Fruit fly (Drosophila melanogaster) whole organism, larva: ENCODE results near the gene Cad87A.
"Not testable (repeated sequence)": the region's sequence is repeated elsewhere in the genome, so short reads cannot be mapped to it uniquely, and the experiment has no call there.

Experiments
- noc ChIP-seq: fragments of 200-800 bp; sonication (Bioruptor generic); optimal IDR thresholded peaks from 3 replicates; lab custom pipeline; 2019; ENCODE audit warnings: missing biosample characterization, mild to moderate bottlenecking, missing genetic modification characterization, moderate library complexity

Cad87A gene

DNA sequence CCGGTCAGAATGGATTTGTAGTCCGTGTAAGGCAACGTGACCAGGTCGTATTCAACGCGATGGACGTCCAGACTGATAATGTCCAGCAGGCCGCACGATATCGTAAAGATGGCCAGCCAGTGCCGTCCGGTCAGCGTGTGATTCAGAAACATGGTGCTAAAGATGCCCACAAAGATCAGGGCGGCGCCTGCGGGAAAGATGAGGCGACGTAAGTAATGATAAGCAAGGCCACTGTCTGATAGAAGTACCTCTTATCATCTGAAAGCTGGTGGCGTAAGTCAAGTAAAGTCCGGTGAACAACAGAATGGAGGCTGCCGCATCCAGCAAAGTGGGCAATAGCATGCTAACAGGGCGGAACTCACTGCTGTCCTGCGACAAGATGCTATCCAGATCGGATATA lies 24.9 kb upstream of the Cad87A start:
- no peak for TF ChIP-seq noc (tag; lab: Kevin White, UChicago)

DNA sequence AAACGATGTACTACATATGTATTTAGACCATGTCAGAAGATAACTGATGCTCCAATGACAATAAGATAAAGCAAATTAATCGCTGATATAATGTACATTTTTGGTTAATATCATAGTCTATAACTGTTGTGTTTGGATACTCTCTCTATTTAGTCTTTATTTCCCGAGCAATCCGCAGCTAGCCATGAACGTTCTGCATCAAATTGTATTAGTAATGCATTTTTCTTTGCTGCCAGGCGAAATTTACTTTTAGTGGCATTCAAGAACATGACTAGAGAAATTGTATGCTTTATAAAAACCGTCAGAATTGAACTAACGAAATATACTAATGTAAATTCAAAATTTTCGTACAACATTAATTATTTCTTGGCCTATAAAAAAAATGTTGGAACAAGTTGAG lies 22.5 kb upstream of the Cad87A start, which contains the start of gene GC2:
TSS of gene GC2 (plus strand) at position 301 of the 400 bp plus-strand sequence.
- TF ChIP-seq noc (tag; lab: Kevin White, UChicago): no peak

DNA sequence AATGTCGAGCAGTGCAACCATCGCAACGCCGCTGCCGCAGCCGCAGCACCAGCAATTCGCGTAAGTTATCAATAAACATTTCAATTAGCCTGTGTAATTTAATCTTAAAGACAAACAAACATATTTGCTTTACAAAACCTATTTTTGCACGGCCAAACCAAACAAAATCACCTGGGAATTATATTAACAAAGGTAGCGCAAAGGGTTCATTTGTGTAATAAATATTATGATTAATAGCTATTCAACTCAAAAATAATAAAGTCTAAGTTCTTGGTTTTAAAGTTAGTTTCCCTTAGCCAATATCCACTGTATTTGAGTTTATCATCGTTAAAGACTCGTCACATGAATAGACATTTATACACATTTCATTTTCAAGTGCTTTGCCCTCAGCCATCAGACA lies 20.3 kb upstream of the Cad87A start:
- peak; percentile 35 for TF ChIP-seq noc (tag; lab: Kevin White, UChicago)

DNA sequence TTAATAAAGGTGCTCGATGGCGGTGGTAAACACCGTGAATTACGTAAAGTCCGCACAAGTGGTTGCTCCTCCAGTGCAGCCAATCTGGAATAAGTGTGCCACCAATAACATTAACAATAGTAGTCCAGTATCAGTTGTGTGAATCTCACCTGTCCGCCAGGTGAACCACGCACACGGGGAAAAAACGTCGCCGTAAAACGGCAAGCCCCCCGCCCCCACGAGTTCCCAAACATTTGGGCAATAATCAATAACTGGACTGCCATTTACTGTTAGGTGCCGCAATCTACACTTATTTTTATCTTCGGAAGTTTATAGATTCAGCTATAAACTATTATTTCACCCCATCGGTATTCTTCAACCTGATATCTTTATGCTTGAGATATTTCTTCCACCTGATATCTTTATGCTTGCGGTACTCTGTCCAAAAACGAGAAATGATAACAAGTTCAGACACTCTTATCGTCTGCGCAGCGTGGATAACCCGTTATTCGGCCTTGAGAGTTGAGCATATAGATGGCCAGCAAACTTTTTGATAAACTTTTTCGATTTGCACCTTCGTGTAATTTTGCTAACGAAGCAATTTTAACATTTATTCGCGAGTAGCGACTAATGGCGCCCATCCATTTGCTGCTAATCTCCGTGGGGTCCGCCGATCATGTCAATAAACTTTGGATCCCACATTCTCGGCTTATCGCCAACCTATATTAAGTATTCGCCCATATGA lies 19.3 kb upstream of the Cad87A start:
- peak; percentile 15 for TF ChIP-seq noc (tag; lab: Kevin White, UChicago)

DNA sequence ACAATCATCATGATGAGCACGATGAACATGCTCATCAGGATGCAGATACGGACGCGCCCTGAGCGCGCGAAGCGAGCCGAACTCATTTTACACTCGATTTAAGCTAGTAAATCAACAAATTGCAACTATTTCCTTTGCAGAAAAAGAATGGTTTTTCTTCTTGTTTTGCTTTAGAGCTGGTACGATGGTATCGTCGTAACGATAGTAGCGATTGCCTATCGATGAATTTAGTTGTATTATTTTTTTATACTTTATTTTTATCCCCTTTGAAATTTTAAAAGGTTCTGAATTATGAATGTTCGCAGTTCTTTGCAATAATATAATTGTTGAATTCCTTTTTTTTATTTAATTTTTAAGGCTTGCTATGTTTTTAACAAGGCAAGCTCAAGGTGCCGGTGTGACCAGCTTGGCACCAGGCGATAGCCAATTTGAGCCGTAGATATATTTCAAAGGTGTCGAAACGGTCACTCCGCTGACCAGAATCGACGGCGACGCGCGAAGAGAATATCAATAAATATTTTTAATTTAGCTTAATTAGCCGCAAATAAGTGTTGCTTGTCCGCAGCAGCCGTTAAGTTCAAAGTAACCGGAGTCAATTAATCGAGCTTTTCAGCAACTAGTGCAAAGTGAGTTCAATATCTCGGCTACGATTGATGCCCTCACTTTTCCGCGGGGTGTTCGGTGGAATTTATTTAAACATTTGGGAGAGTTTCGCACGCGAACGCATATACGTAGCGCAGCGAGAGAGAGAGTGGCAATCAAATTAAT lies 18.5 kb upstream of the Cad87A start, which contains the start of the genes CG12213 and GC1:
TSS of gene CG12213 (minus strand) at position 430 of the 768 bp plus-strand sequence.
TSS of gene GC1 (plus strand) at position 447 of the 768 bp plus-strand sequence.
- no peak for TF ChIP-seq noc (tag; lab: Kevin White, UChicago)

DNA sequence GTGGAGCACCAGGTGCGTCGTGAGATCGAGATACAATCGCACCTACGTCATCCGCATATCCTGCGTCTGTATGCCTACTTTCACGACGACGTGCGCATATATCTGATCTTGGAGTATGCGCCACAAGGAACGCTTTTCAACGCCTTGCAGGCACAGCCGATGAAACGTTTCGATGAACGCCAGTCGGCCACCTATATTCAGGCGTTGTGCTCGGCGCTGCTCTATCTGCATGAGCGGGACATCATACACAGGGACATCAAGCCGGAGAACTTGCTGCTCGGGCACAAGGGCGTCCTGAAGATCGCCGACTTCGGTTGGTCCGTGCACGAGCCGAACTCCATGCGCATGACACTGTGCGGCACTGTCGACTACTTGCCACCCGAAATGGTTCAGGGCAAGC lies 15.1 kb upstream of the Cad87A start:
- no peak for TF ChIP-seq noc (tag; lab: Kevin White, UChicago)

DNA sequence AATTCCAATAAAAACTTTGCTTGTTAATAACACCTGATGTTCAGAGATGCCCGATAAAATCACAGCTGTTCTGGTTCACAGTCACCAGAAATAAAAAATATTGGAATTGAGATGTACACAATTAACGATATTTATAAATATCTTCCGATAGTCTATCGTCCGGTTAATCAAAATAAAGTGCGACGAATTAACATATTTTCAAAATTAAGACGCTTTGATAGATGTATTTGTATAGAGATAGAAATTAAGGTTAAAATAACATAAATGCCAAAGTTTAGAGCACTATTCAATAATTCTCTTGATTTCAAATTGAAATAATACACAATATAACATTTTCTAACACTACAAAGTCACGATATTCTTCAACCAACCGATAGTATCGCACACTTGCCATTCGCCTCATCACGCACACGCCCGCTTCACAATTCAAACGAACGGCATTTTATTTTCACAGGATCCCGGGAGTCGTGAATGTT lies 13.8 kb upstream of the Cad87A start, which contains the start of the genes CG3281 and aurA:
TSS of gene CG3281 (minus strand) at position 67 of the 476 bp plus-strand sequence.
TSS of gene aurA (plus strand) at position 386 of the 476 bp plus-strand sequence.
- peak; percentile 74 for TF ChIP-seq noc (tag; lab: Kevin White, UChicago)

DNA sequence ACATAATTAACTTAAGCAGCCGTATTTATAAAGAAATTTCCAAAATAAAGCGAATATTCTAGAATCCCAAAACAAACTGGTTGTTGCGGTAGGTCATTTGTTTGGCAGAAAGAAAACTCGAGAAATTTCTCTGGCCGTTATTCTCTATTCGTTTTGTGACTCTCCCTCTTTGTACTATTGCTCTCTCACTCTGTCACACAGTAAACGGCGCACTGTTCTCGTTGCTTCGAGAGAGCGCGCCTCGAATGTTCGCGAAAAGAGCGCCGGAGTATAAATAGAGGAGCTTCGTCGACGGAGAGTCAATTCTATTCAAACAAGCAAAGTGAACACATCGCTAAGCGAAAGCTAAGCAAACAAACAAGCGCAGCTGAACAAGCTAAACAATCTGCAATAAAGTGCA lies 9.3 kb upstream of the Cad87A start, which contains the start of gene Hsp70Ab:
TSS of gene Hsp70Ab (plus strand) at position 301 of the 400 bp plus-strand sequence.
- TF ChIP-seq noc (tag; lab: Kevin White, UChicago): not testable (repeated sequence)

DNA sequence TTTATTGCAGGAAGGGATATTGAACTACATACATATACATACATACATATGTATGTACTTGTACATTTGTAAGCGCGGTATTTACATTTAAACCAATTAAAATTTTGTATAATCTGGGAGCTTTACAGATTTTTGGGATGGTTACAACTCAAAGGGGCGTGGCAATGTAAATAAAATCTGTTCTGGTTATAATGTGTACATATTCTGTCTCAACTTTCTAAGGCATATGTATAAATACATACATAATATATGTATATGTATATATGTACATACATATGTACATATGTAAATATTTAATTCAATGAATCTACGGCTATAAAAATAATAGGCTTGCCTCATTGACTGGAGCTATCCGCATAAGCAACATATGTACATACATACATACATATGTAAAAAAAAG lies 8.5 kb upstream of the Cad87A start:
- TF ChIP-seq noc (tag; lab: Kevin White, UChicago): no peak

DNA sequence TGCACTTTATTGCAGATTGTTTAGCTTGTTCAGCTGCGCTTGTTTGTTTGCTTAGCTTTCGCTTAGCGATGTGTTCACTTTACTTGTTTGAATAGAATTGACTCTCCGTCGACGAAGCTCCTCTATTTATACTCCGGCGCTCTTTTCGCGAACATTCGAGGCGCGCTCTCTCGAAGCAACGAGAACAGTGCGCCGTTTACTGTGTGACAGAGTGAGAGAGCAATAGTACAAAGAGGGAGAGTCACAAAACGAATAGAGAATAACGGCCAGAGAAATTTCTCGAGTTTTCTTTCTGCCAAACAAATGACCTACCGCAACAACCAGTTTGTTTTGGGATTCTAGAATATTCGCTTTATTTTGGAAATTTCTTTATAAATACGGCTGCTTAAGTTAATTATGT lies 7.5 kb upstream of the Cad87A start, which contains the start of gene Hsp70Aa:
TSS of gene Hsp70Aa (minus strand) at position 101 of the 400 bp plus-strand sequence.
- not testable (repeated sequence) for TF ChIP-seq noc (tag; lab: Kevin White, UChicago)

DNA sequence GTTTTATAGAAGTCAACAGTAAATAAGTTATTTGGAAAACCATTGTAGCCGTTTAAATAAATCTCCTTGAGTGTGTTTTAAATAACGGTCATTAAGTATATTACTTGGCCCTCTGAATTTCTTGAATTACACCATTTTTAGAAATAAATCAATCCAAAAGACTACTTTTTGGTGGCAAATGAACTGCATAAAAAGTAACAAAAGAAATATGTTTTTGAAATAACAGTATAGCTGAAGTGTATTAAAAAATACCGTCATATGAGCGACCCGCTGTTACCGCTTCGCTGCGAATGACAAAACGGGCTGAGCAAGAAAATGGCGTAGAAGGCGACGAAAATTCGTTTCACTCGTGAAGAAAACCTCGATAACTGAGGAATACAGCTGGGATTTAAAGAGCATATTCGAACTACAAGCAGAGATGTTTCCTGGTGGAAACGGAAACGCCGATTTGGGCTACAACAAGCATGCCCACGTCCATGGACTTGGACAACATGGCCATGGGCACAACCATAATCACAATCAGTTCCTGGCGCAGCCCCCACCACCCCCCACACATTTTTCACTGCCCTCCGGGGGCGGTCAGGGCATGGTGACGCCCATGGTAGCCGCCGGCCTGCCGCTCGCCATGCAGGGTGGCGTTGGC lies 579 bp upstream of the Cad87A start, which contains the start of gene CG31211:
TSS of gene CG31211 (plus strand) at position 294 of the 643 bp plus-strand sequence.
- no peak for TF ChIP-seq noc (tag; lab: Kevin White, UChicago)

DNA sequence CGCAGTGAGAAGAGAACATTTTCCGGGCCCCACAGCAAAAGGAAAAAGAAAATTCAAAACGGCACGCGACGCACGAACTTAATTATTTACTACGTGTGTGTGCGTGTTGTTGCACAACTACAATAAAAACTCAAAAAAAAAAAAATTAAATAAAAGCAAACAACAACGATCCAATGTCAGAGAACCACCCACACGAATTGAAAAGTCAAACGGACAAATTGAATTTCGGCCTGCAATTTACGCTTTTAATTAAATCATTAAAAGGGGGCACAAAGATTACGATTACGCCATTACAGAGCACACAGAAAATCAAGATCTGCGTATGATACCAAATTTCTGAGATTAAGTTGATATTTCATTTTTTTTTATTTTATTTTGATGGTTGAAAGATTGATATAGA lies 970 bp downstream of the Cad87A start:
- TF ChIP-seq noc (tag; lab: Kevin White, UChicago): no peak

DNA sequence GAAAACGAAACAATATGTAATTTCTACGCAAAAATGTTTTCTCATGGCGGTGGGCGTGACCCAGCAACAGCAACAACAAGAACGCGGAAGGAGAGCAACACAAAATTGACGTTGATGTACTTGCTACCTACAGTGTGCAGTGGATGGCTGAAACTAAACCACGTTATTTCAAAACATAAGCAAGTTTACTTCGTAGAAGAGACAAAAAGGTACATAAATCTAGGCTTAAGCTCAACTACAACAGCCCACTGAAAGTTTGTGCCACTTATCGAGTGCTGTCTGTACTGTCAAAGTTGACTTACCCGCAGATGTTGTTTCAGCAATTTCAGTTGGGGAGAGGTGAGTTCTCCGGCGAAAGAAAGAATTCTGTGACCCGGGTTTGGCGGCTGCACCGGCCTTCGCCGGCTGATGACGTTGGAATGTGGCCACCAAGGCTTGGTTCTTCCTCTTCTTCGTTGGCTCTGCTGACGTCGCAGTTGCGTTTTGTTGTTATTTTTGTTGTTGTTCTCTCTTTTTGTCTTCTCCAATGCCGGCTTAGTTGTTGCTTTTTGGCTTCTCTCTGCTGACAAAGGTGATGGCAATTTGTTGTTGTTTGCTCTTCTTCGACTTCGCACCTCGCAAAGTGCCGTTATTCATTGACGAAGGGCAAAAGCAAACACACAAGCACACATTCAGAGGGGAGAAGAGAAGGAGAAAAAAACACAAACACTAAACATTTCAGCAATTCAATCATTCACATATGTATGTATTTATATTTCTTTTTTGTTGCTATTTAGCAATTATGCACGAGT lies 1.7 kb downstream of the Cad87A start:
- TF ChIP-seq noc (tag; lab: Kevin White, UChicago): no peak
